Worm (Caenorhabditis elegans) whole organism, midembryonic: ENCODE data around the gene F56D6.6.

Experiments used
- flt-1 ChIP-seq: fragments of 200-800 bp; sonication (Bioruptor generic); IDR thresholded peaks from 2 replicates; pipeline ENCODE4 v1.3.6; 2022; ENCODE audit warnings: missing genetic modification characterization, missing compliant biosample characterization
- med-1 ChIP-seq: sonication (generic microtip); optimal IDR thresholded peaks from 2 replicates; lab custom pipeline; 2017; ENCODE audit warnings: missing genetic modification characterization, mild to moderate bottlenecking, missing compliant biosample characterization, antibody characterized with exemption, missing genetic modification reagents; ENCODE audit not compliant: insufficient read depth

DNA sequence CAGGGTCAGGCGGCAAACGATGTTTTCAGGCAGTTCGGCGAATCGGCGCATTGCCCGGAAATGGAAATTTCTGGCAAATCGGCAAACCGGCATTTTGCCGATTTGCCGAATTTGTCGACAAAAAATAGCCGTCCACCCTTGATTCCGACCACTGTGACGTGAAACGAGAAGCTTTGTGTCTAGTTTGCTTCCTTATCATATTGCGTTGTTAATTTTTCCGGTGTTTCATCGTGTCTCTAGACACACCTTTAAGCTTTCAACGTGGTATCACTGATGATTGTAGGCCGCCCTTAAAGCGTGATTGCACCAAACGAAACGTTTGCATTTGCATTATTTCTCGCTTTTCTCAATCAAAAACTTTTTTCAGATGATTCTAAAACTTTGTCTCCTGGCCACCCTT lies 34.0 kb downstream of the F56D6.6 start, which contains the start of gene clec-71:
- TF ChIP-seq flt-1 (no peak), med-1 (GFP tag; lab: Kevin White, UChicago) (no peak)
